Fruit fly (Drosophila melanogaster) whole organism, embryonic: ENCODE results near the gene apolpp.

Experiments
- CG10959 ChIP-seq: fragments of 200-800 bp; sonication (Bioruptor generic); IDR thresholded peaks from 2 replicates; pipeline ENCODE4 v1.3.6; 2022; ENCODE audit warnings: missing biosample characterization, missing genetic modification characterization
- CG14710 ChIP-seq: fragments of 200-800 bp; sonication (Bioruptor generic); optimal IDR thresholded peaks from 3 replicates; lab custom pipeline; 2019; ENCODE audit warnings: missing biosample characterization, mild to moderate bottlenecking, missing genetic modification characterization, moderate library complexity
- CG14860 ChIP-seq: fragments of 200-800 bp; sonication (Bioruptor generic); IDR thresholded peaks from 3 replicates; pipeline ENCODE4 v1.3.6; 2022; ENCODE audit warnings: missing biosample characterization, missing genetic modification characterization; ENCODE audit not compliant: partially characterized antibody
- CG15514 ChIP-seq: fragments of 200-800 bp; sonication (Bioruptor generic); optimal IDR thresholded peaks from 3 replicates; lab custom pipeline; 2017; ENCODE audit warnings: missing biosample characterization, missing genetic modification characterization, mild to moderate bottlenecking, moderate library complexity, missing genetic modification reagents
- CG16813 ChIP-seq: fragments of 200-800 bp; sonication (Bioruptor generic); IDR thresholded peaks from 3 replicates; pipeline ENCODE4 v1.3.6; 2022; ENCODE audit warnings: missing biosample characterization, missing genetic modification characterization; ENCODE audit not compliant: partially characterized antibody
- CG16815 ChIP-seq: fragments of 200-800 bp; sonication (Bioruptor generic); optimal IDR thresholded peaks from 3 replicates; lab custom pipeline; 2017; ENCODE audit warnings: missing biosample characterization, mild to moderate bottlenecking, missing genetic modification characterization
- CG2199 ChIP-seq: fragments of 200-800 bp; sonication (Bioruptor generic); IDR thresholded peaks from 3 replicates; pipeline ENCODE4 v1.3.6; 2022; ENCODE audit warnings: missing biosample characterization, missing genetic modification characterization
- CG33213 ChIP-seq: fragments of 200-800 bp; sonication (Bioruptor generic); optimal IDR thresholded peaks from 3 replicates; lab custom pipeline; 2016; ENCODE audit warnings: missing biosample characterization, missing genetic modification characterization
- CG6683 ChIP-seq: fragments of 200-800 bp; sonication (Bioruptor generic); optimal IDR thresholded peaks from 2 replicates; lab custom pipeline; 2017; ENCODE audit warnings: missing biosample characterization, mild to moderate bottlenecking, missing genetic modification characterization, missing genetic modification reagents
- CG6791 ChIP-seq: fragments of 200-800 bp; sonication (Bioruptor generic); IDR thresholded peaks from 3 replicates; pipeline ENCODE4 v1.3.6; 2022; ENCODE audit warnings: missing biosample characterization, missing genetic modification characterization; ENCODE audit not compliant: partially characterized antibody
- CG7963 ChIP-seq: fragments of 200-800 bp; sonication (Bioruptor generic); IDR thresholded peaks from 3 replicates; pipeline ENCODE4 v1.3.6; 2022; ENCODE audit warnings: missing biosample characterization, missing genetic modification characterization; ENCODE audit not compliant: partially characterized antibody
- CG8089 ChIP-seq: fragments of 200-800 bp; sonication (Bioruptor generic); optimal IDR thresholded peaks from 3 replicates; lab custom pipeline; 2016; ENCODE audit warnings: missing biosample characterization, missing genetic modification characterization
- CTCF ChIP-seq: fragments of 200-800 bp; sonication (Bioruptor generic); optimal IDR thresholded peaks from 2 replicates; lab custom pipeline; 2017; ENCODE audit warnings: missing biosample characterization, mild to moderate bottlenecking, missing genetic modification characterization, moderate library complexity
- CrebB ChIP-seq: fragments of 200-800 bp; sonication (Bioruptor generic); optimal IDR thresholded peaks from 3 replicates; lab custom pipeline; 2018; ENCODE audit warnings: missing biosample characterization, mild to moderate bottlenecking, missing genetic modification characterization
- Deaf1 ChIP-seq: fragments of 200-800 bp; optimal IDR thresholded peaks from 3 replicates; lab custom pipeline; 2019; ENCODE audit warnings: missing biosample characterization, mild to moderate bottlenecking, missing genetic modification characterization, moderate library complexity
- Dll ChIP-seq: fragments of 200-800 bp; sonication (Bioruptor generic); IDR thresholded peaks from 4 replicates; pipeline ENCODE4 v1.3.6; 2022; ENCODE audit warnings: missing biosample characterization, missing genetic modification characterization; ENCODE audit not compliant: partially characterized antibody
- Ets65A ChIP-seq: fragments of 200-800 bp; sonication (Bioruptor generic); peaks from one replicate; lab custom pipeline; 2016; ENCODE audit warnings: missing biosample characterization, missing genetic modification characterization
- HLH4C ChIP-seq: fragments of 200-800 bp; sonication (Bioruptor generic); IDR thresholded peaks from 3 replicates; pipeline ENCODE4 v1.3.6; 2022; ENCODE audit warnings: missing biosample characterization, missing genetic modification characterization; ENCODE audit not compliant: partially characterized antibody
- Jarid2 ChIP-seq: fragments of 200-800 bp; sonication (Bioruptor generic); optimal IDR thresholded peaks from 3 replicates; lab custom pipeline; 2017; ENCODE audit warnings: mild to moderate bottlenecking, missing biosample characterization, missing genetic modification reagents, missing genetic modification characterization
- Nf-YA ChIP-seq: fragments of 200-800 bp; sonication (Bioruptor generic); IDR thresholded peaks from 2 replicates; pipeline ENCODE4 v1.3.6; 2022; ENCODE audit warnings: missing biosample characterization, missing genetic modification characterization
- Nf-YB ChIP-seq: fragments of 200-800 bp; sonication (Bioruptor generic); optimal IDR thresholded peaks from 3 replicates; lab custom pipeline; 2019; ENCODE audit warnings: missing biosample characterization, mild to moderate bottlenecking, missing genetic modification characterization, moderate library complexity
- Nf-YC ChIP-seq: fragments of 200-800 bp; optimal IDR thresholded peaks from 3 replicates; lab custom pipeline; 2019; ENCODE audit warnings: missing biosample characterization, mild to moderate bottlenecking, missing genetic modification characterization, moderate library complexity
- Ravus ChIP-seq: fragments of 200-800 bp; sonication (Bioruptor generic); IDR thresholded peaks from 2 replicates; pipeline ENCODE4 v1.3.6; 2022; ENCODE audit warnings: missing biosample characterization, missing genetic modification characterization
- Scr ChIP-seq: fragments of 200-800 bp; sonication (Bioruptor generic); IDR thresholded peaks from 2 replicates; pipeline ENCODE4 v1.3.6; 2022; ENCODE audit warnings: missing biosample characterization, missing genetic modification characterization; ENCODE audit not compliant: partially characterized antibody
- ac ChIP-seq: fragments of 200-800 bp; sonication (Bioruptor generic); optimal IDR thresholded peaks from 3 replicates; lab custom pipeline; 2017; ENCODE audit warnings: missing biosample characterization, mild to moderate bottlenecking, missing genetic modification characterization
- ato ChIP-seq: fragments of 200-800 bp; sonication (Bioruptor generic); IDR thresholded peaks from 2 replicates; pipeline ENCODE4 v1.3.6; 2022; ENCODE audit warnings: missing biosample characterization, missing genetic modification characterization; ENCODE audit not compliant: partially characterized antibody
- bbx ChIP-seq: fragments of 200-800 bp; sonication (Bioruptor generic); IDR thresholded peaks from 2 replicates; pipeline ENCODE4 v1.3.6; 2022; ENCODE audit warnings: missing biosample characterization, missing genetic modification characterization; ENCODE audit not compliant: partially characterized antibody
- disco-r ChIP-seq: fragments of 200-800 bp; sonication (Bioruptor generic); optimal IDR thresholded peaks from 2 replicates; lab custom pipeline; 2016; ENCODE audit warnings: missing biosample characterization, missing genetic modification characterization
- gt ChIP-seq: fragments of 200-800 bp; sonication (Bioruptor generic); IDR thresholded peaks from 2 replicates; pipeline ENCODE4 v1.3.6; 2022; ENCODE audit warnings: missing biosample characterization, missing genetic modification characterization
- kay ChIP-seq: fragments of 200-800 bp; sonication (Bioruptor generic); optimal IDR thresholded peaks from 2 replicates; lab custom pipeline; 2016; ENCODE audit warnings: missing biosample characterization, missing genetic modification characterization
- nerfin-2 ChIP-seq: fragments of 200-800 bp; sonication (Bioruptor generic); IDR thresholded peaks from 2 replicates; pipeline ENCODE4 v1.3.6; 2022; ENCODE audit warnings: missing biosample characterization, missing genetic modification characterization; ENCODE audit not compliant: partially characterized antibody
- pros ChIP-seq: fragments of 200-800 bp; sonication (Bioruptor generic); optimal IDR thresholded peaks from 3 replicates; lab custom pipeline; 2019; ENCODE audit warnings: missing biosample characterization, mild to moderate bottlenecking, missing genetic modification characterization, moderate library complexity
- sna ChIP-seq: fragments of 200-800 bp; sonication (Bioruptor generic); IDR thresholded peaks from 2 replicates; pipeline ENCODE4 v1.3.6; 2022; ENCODE audit warnings: missing biosample characterization, missing genetic modification characterization; ENCODE audit not compliant: partially characterized antibody
- vnd ChIP-seq: fragments of 200-800 bp; sonication (Bioruptor generic); IDR thresholded peaks from 3 replicates; pipeline ENCODE4 v1.3.6; 2022; ENCODE audit warnings: missing biosample characterization, missing genetic modification characterization; ENCODE audit not compliant: partially characterized antibody
- z ChIP-seq: fragments of 200-800 bp; sonication (Bioruptor generic); IDR thresholded peaks from 3 replicates; pipeline ENCODE4 v1.3.6; 2022; ENCODE audit warnings: missing biosample characterization, missing genetic modification characterization

Gene apolpp

dm6 chr4:1084326-1085062 is 23.7 kb downstream of the apolpp start, which contains the start of gene Actbeta (continued):
- TF ChIP-seq ato (GFP tag; lab: Robert Waterston, UW) (peak; percentile 88), CG6791 (GFP tag; lab: Robert Waterston, UW) (peak; percentile 91), sna (GFP tag; lab: Robert Waterston, UW) (peak; percentile 87), CTCF (GFP tag; lab: Kevin White, UChicago) (peak; percentile 55), Scr (GFP tag; lab: Robert Waterston, UW) (peak; percentile 87), Nf-YC (tag; lab: Kevin White, UChicago) (peak; percentile 35)

DNA sequence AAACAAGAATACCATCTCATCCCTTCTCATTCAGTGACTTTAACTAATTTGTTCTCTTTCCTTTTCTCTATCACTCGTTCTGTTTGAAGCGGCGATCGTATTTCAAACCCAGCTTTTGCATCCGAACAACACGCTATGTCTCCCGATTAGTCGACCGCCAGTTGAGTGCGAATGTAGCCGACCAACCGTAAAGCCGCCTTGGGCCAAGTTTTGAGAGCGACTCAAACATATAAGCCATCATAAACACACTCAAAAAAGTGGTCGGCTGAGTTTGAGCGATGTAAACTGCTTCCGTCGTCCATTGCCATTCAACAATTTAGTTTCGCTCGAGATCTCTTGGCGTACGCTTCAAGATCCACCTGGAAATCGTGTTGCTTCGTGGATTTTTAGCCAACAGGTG is 27.7 kb downstream of the apolpp start, which contains the start of gene sv:
Gene sv (plus strand): TSS at position 319 of the 400 bp plus-strand sequence.
- no peak for TF ChIP-seq CG15514 (GFP tag; lab: Kevin White, UChicago)
- peak; percentile 28; the same call in 1 of the 3 replicates for TF ChIP-seq CG2199
- peak; percentile 93 for TF ChIP-seq Nf-YC (tag; lab: Kevin White, UChicago)
- no peak for TF ChIP-seq gt (GFP tag; lab: Robert Waterston, UW)
- TF ChIP-seq pros (GFP tag; lab: Kevin White, UChicago) = peak; percentile 63
- TF ChIP-seq Nf-YB (GFP tag; lab: Kevin White, UChicago) = peak; percentile 95
- TF ChIP-seq Ravus (GFP tag; lab: Robert Waterston, UW) = no peak
- peak; percentile 73 for TF ChIP-seq Deaf1 (tag; lab: Kevin White, UChicago)
- TF ChIP-seq Jarid2 (GFP tag; lab: Kevin White, UChicago) = peak; percentile 64
- TF ChIP-seq Nf-YA (GFP tag; lab: Robert Waterston, UW) = peak; percentile 7; the same call in 1 of the 2 replicates
- TF ChIP-seq bbx (GFP tag; lab: Robert Waterston, UW) = 0 out of 2 replicates have a peak, but pooled peaks have one; percentile 44
- peak; percentile 97 for TF ChIP-seq z (GFP tag; lab: Robert Waterston, UW)

- no peak for TF ChIP-seq CG33213
- TF ChIP-seq vnd (GFP tag; lab: Robert Waterston, UW) = peak; percentile 43; the same call in 1 of the 3 replicates
- TF ChIP-seq Ets65A (GFP tag; lab: Kevin White, UChicago) = peak; percentile 21
- no peak for TF ChIP-seq disco-r
- peak; percentile 23 for TF ChIP-seq ac (GFP tag; lab: Kevin White, UChicago)
- TF ChIP-seq Scr (GFP tag; lab: Robert Waterston, UW) = peak; percentile 35; the same call in 1 of the 2 replicates
- TF ChIP-seq Dll (GFP tag; lab: Robert Waterston, UW) = 0 out of 4 replicates have a peak, but pooled peaks have one; percentile 18
- no peak for TF ChIP-seq CG8089 (GFP tag; lab: Kevin White, UChicago)
- peak; percentile 63; the same call in 1 of the 3 replicates for TF ChIP-seq CG14860
- no peak for TF ChIP-seq CG10959 (GFP tag; lab: Robert Waterston, UW)
- TF ChIP-seq kay (GFP tag; lab: Kevin White, UChicago) = no peak
- TF ChIP-seq CG16815 (GFP tag; lab: Kevin White, UChicago) = no peak
- peak; percentile 40; the same call in 1 of the 3 replicates for TF ChIP-seq CG7963 (GFP tag; lab: Robert Waterston, UW)
- peak; percentile 67 for TF ChIP-seq HLH4C (GFP tag; lab: Robert Waterston, UW)
- TF ChIP-seq CG14710 (tag; lab: Kevin White, UChicago) = no peak
- peak; percentile 54; the same call in 1 of the 3 replicates for TF ChIP-seq CG2199
- TF ChIP-seq CrebB = no peak
- TF ChIP-seq nerfin-2 = peak; percentile 26; the same call in 1 of the 2 replicates
- TF ChIP-seq CG6683 = no peak
- TF ChIP-seq CG16813 (GFP tag; lab: Robert Waterston, UW) = peak; percentile 73
Measured at dm6 chr4:1090304-1090703, 29.5 kb downstream of the apolpp start.
